Fruit fly (Drosophila melanogaster): ENCODE measurements around the gene CG5255.

The CG5255 gene

DNA sequence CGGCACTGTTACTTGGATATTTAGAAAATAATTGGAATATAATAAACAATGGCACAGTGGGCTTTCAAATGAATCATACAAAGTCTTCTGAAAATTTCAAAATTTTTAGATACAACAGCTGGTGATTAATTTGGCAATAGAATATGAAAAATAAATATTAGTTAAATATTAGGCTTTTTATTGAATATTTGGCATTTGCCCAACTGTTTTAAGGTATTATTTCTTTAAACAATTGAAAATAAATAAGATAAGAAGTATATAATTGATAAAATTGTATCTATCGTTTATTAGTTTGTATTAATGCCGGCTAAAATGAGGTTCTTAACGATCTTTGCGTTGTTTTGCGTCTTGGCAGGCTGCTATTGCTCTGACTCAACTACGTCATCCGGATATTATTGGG lies 13.5 kb upstream of the CG5255 start, which contains the start of gene CG45079:
Gene CG45079 (plus strand): TSS at position 301 of the 400 bp plus-strand sequence.
- no peak for TF ChIP-seq cnc (optimal IDR thresholded peaks at IDR 0.05)
- TF ChIP-seq CG12768 (GFP tag; optimal IDR thresholded peaks at IDR 0.05) = no peak
- no peak for TF ChIP-seq CG11617 (GFP tag; optimal IDR thresholded peaks at IDR 0.05)
- no peak for TF ChIP-seq Mnt (GFP tag; optimal IDR thresholded peaks at IDR 0.05)
- TF ChIP-seq kay (GFP tag; ENCODE audit: borderline replicate concordance) = no peak
- TF ChIP-seq Hr96 (GFP tag; optimal IDR thresholded peaks at IDR 0.05) = no peak

DNA sequence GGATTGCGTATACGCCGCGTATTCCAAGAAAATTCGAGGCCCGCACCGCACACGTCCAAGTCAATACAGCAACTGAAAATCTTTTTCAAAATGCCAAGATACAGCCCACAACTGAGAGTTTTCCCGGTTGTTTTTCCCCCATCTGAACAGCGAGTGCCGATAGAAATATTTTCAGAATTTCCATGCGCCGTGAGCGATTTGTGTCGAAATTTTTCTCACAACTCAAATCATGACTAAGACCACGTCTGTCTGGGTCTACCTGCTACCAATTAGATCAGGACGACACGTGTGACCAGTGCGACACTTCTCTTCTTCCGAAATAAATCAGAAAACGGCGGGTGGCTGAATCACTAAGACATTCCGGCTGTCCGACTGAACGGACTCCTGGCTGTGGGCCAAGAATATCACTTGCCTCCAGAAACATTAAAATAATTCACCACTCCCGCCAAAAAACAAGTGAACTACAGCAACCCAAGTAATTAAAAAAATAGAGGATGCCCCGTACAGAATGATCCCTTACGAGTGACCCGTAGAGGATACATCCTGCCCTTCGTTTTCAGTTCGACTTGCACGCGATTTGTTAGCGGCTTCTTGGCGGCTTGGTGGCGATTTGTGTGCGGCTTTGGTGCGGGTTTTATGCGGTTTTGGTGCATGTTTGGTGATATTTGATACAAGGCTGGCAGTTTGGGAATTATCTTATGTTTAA lies 12.2 kb upstream of the CG5255 start, which contains the start of gene cher:
Gene cher (minus strand): TSS at position 51 of the 706 bp plus-strand sequence.
- TF ChIP-seq cic (GFP tag; optimal IDR thresholded peaks at IDR 0.05) (no peak), CG11617 (GFP tag; optimal IDR thresholded peaks at IDR 0.05) (no peak), CG7045 (GFP tag; optimal IDR thresholded peaks at IDR 0.05) (no peak), Hr96 (GFP tag; optimal IDR thresholded peaks at IDR 0.05) (no peak), kay (GFP tag; ENCODE audit: borderline replicate concordance) (no peak), pad (GFP tag; optimal IDR thresholded peaks at IDR 0.05) (no peak), bab1 (GFP tag; optimal IDR thresholded peaks at IDR 0.05) (no peak)

DNA sequence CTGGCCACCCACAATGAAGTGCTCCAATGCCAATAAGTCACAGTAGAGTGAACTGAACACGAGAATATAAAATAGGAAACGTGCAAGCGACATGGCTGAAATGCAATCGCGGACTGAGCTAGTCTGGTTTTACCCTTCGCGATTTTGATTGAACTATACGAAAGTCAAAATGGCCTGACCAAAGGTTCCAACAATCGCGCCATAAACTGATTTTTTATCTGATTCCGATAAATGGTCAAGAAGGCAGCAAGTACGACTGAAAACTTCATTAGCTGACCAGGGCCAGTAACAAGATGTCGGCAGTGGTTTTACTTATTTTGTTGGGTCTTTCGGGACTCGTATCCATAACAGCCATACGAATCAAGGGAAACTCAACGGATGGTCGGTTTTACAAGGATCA lies 10.9 kb upstream of the CG5255 start, which contains the start of the genes CG17477 and CG31269:
Gene CG17477 (minus strand): TSS at position 101 of the 400 bp plus-strand sequence.
Gene CG31269 (plus strand): TSS at position 289 of the 400 bp plus-strand sequence.
- TF ChIP-seq CG1620 (GFP tag; optimal IDR thresholded peaks at IDR 0.05) = no peak
- TF ChIP-seq cnc (optimal IDR thresholded peaks at IDR 0.05) = no peak
- no peak for TF ChIP-seq toe (GFP tag; optimal IDR thresholded peaks at IDR 0.05)
- TF ChIP-seq Clk (GFP tag; optimal IDR thresholded peaks at IDR 0.05) = no peak

DNA sequence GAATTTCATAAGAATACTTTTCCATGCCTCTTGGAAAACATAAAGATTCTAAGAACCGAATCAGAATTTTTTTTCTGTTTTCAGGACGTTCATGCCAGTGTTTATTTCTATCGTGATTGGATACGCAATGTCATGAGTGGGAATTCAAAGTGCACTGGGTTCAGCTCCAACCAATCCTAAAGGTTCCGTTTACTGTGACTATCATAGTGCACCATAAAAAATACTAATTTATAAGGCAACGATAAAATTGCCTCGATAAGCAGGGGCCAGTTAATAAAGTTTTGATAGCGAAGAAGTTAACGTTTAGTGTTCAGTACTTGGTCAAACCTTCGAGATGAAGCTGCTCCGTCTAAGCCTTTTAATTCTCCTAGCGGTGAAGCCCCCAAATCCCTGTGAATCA lies 9.8 kb upstream of the CG5255 start, which contains the start of gene CG31265:
Gene CG31265 (plus strand): TSS at position 301 of the 400 bp plus-strand sequence.
- TF ChIP-seq cnc (optimal IDR thresholded peaks at IDR 0.05) = no peak
- no peak for TF ChIP-seq ovo (GFP tag; optimal IDR thresholded peaks at IDR 0.05)
- no peak for TF ChIP-seq CG33017 (tag; optimal IDR thresholded peaks at IDR 0.05)
- no peak for TF ChIP-seq CG5204 (GFP tag; optimal IDR thresholded peaks at IDR 0.05)
- TF ChIP-seq cic (GFP tag; optimal IDR thresholded peaks at IDR 0.05) = no peak
- TF ChIP-seq Mnt (GFP tag; optimal IDR thresholded peaks at IDR 0.05) = no peak
- no peak for TF ChIP-seq CG11617 (GFP tag; optimal IDR thresholded peaks at IDR 0.05)
- no peak for TF ChIP-seq tj (GFP tag; optimal IDR thresholded peaks at IDR 0.05)
- TF ChIP-seq Hr96 (GFP tag; optimal IDR thresholded peaks at IDR 0.05) = no peak
- TF ChIP-seq CG7101 (tag; optimal IDR thresholded peaks at IDR 0.05) = no peak
- TF ChIP-seq pad (GFP tag; optimal IDR thresholded peaks at IDR 0.05) = no peak
- no peak for TF ChIP-seq bab1 (GFP tag; optimal IDR thresholded peaks at IDR 0.05)
- no peak for TF ChIP-seq CG1620 (GFP tag; optimal IDR thresholded peaks at IDR 0.05)
- no peak for TF ChIP-seq kay (GFP tag; ENCODE audit: borderline replicate concordance)

DNA sequence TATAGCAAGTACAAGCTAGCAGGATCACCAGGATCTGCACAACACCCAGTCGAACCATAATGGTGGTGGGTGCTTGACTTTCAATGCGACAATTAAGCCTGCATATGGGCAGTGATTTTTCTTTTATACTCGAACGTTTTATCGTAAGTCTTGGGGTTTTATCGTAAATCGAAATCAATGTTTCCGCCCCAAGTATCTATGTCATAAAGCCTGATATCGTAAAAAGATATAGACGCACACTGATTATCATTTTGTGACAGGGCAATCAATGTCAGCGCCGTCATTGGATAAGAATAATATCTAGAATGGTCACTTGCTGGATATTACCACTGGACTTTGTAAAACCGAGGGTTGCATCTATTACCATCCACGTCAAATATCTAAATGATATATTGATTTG lies 7.4 kb upstream of the CG5255 start, which contains the start of gene CG17475:
Gene CG17475 (minus strand): TSS at position 101 of the 400 bp plus-strand sequence.
- TF ChIP-seq kay (GFP tag; ENCODE audit: borderline replicate concordance) = no peak
- TF ChIP-seq CG7045 (GFP tag; optimal IDR thresholded peaks at IDR 0.05) = no peak
- TF ChIP-seq bab1 (GFP tag; optimal IDR thresholded peaks at IDR 0.05) = no peak
- no peak for TF ChIP-seq CG14711 (tag; optimal IDR thresholded peaks at IDR 0.05)
- no peak for TF ChIP-seq toe (GFP tag; optimal IDR thresholded peaks at IDR 0.05)
- no peak for TF ChIP-seq tj (GFP tag; optimal IDR thresholded peaks at IDR 0.05)
- no peak for TF ChIP-seq Crg-1 (GFP tag; optimal IDR thresholded peaks at IDR 0.05)
- TF ChIP-seq pad (GFP tag; optimal IDR thresholded peaks at IDR 0.05) = no peak
- TF ChIP-seq cnc (optimal IDR thresholded peaks at IDR 0.05) = no peak
- TF ChIP-seq CG12768 (GFP tag; optimal IDR thresholded peaks at IDR 0.05) = no peak

DNA sequence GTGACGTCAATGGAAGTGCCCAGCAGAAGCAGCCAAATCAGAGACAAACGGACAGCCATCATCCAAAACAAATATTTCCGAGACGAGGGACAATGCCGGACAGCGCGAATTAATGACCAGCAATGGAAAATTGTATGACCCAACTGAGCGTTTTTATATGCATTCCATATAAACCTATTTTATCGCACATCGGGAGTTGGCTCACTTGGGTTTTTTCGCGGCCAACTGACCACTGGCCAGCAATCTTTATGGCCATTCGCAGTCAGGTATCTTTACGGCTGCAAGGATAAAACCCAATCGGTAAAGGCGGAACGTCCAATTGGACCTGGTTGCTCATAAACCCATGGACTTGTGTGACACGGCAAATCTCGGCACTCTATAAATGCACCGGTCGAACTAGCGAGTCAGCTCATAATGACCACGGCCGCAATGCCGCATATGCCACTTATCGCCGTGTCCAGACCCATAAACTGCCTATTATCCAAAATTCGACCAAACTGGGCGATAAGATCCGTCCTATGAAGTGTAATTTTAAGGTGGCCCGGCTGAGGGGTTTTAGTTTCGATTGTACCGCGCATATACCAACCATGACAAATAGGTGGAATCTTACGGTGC lies 5.5 kb upstream of the CG5255 start, which contains the start of the genes CG4053 and CG31266:
Gene CG4053 (minus strand): TSS at position 101 of the 615 bp plus-strand sequence.
Gene CG31266 (plus strand): TSS at position 565 of the 615 bp plus-strand sequence.
- TF ChIP-seq pad (GFP tag; optimal IDR thresholded peaks at IDR 0.05) (no peak), CG14711 (tag; optimal IDR thresholded peaks at IDR 0.05) (no peak), ovo (GFP tag; optimal IDR thresholded peaks at IDR 0.05) (no peak), cnc (optimal IDR thresholded peaks at IDR 0.05) (no peak), bab1 (GFP tag; optimal IDR thresholded peaks at IDR 0.05) (no peak)

DNA sequence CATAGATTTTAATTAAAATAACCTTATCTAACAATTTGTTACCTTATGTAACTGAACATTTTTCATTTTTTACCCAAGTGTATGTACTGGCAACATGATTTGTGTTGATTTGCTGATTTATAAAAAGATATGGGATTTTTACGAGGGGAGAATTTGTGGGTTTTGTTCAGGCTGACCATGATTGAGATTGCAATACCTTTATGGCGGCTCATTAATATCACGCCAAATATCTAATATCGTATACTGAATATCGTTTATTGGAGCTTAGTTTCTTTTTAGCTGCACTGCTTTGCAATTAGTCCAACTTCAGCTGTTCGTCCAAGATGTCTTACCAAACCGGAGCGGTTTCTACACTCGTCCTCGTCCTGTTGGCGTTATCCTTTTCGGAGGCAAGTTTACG lies 3.8 kb upstream of the CG5255 start, which contains the start of gene CG31267:
Gene CG31267 (plus strand): TSS at position 301 of the 400 bp plus-strand sequence.
- TF ChIP-seq CG33017 (tag; optimal IDR thresholded peaks at IDR 0.05) (no peak), tj (GFP tag; optimal IDR thresholded peaks at IDR 0.05) (no peak), pad (GFP tag; optimal IDR thresholded peaks at IDR 0.05) (no peak), CG7101 (tag; optimal IDR thresholded peaks at IDR 0.05) (no peak), toe (GFP tag; optimal IDR thresholded peaks at IDR 0.05) (no peak), kay (GFP tag; ENCODE audit: borderline replicate concordance) (no peak), CG5204 (GFP tag; optimal IDR thresholded peaks at IDR 0.05) (no peak)
